Fruit fly (Drosophila melanogaster) whole organism, prepupa: ENCODE results near the gene Nt5a.

Source experiments
- Blimp-1 ChIP-seq: fragments of 200-800 bp; sonication (Bioruptor generic); optimal IDR thresholded peaks from 3 replicates; lab custom pipeline; 2017; ENCODE audit warnings: missing biosample characterization, missing genetic modification characterization, mild to moderate bottlenecking, moderate library complexity, missing genetic modification reagents
- CG10669 ChIP-seq: fragments of 200-800 bp; sonication (Bioruptor generic); optimal IDR thresholded peaks from 3 replicates; lab custom pipeline; 2018; ENCODE audit warnings: missing biosample characterization, mild to moderate bottlenecking, missing genetic modification characterization, moderate library complexity
- CG11294 ChIP-seq: fragments of 200-800 bp; sonication (Bioruptor generic); IDR thresholded peaks from 2 replicates; pipeline ENCODE4 v1.3.6; 2022; ENCODE audit warnings: missing biosample characterization, missing genetic modification characterization
- CG11762 ChIP-seq: fragments of 200-800 bp; sonication (Bioruptor generic); optimal IDR thresholded peaks from 3 replicates; lab custom pipeline; 2016; ENCODE audit warnings: missing biosample characterization, missing genetic modification characterization; ENCODE audit not compliant: insufficient read depth
- CG11902 ChIP-seq: fragments of 200-800 bp; sonication (Bioruptor generic); optimal IDR thresholded peaks from 3 replicates; lab custom pipeline; 2016; ENCODE audit warnings: missing biosample characterization, missing genetic modification characterization
- CG15336 ChIP-seq: fragments of 200-800 bp; sonication (Bioruptor generic); IDR thresholded peaks from 2 replicates; pipeline ENCODE4 v1.3.6; 2022; ENCODE audit warnings: missing biosample characterization, missing genetic modification characterization
- CG16779 ChIP-seq: fragments of 200-800 bp; sonication (Bioruptor generic); optimal IDR thresholded peaks from 3 replicates; lab custom pipeline; 2017; ENCODE audit warnings: missing biosample characterization, mild to moderate bottlenecking, missing genetic modification characterization
- CG3032 ChIP-seq: fragments of 200-800 bp; optimal IDR thresholded peaks from 2 replicates; lab custom pipeline; 2019; ENCODE audit warnings: missing biosample characterization, mild to moderate bottlenecking, missing genetic modification characterization, moderate library complexity
- CG31627 ChIP-seq: fragments of 200-800 bp; sonication (Bioruptor generic); optimal IDR thresholded peaks from 3 replicates; lab custom pipeline; 2016; ENCODE audit warnings: missing biosample characterization, missing genetic modification characterization
- CG34406 ChIP-seq: fragments of 200-800 bp; sonication (Bioruptor generic); optimal IDR thresholded peaks from 3 replicates; lab custom pipeline; 2016; ENCODE audit warnings: missing biosample characterization, missing genetic modification characterization
- CG3919 ChIP-seq: fragments of 200-800 bp; sonication (Bioruptor generic); optimal IDR thresholded peaks from 3 replicates; lab custom pipeline; 2016; ENCODE audit warnings: missing biosample characterization, missing genetic modification characterization
- CG6163 ChIP-seq: fragments of 200-800 bp; sonication (Bioruptor generic); IDR thresholded peaks from 3 replicates; pipeline ENCODE4 v1.3.6; 2022; ENCODE audit warnings: missing biosample characterization, missing genetic modification characterization
- CG6276 ChIP-seq: fragments of 200-800 bp; sonication (Bioruptor generic); optimal IDR thresholded peaks from 2 replicates; lab custom pipeline; 2017; ENCODE audit warnings: missing biosample characterization, mild to moderate bottlenecking, missing genetic modification characterization
- CG6792 ChIP-seq: fragments of 200-800 bp; sonication (Bioruptor generic); optimal IDR thresholded peaks from 3 replicates; lab custom pipeline; 2016; ENCODE audit warnings: missing biosample characterization, missing genetic modification characterization
- CG6854 ChIP-seq: fragments of 200-800 bp; sonication (Bioruptor generic); optimal IDR thresholded peaks from 2 replicates; lab custom pipeline; 2017; ENCODE audit warnings: missing biosample characterization, mild to moderate bottlenecking, missing genetic modification characterization
- CG7368 ChIP-seq: fragments of 200-800 bp; sonication (Bioruptor generic); optimal IDR thresholded peaks from 3 replicates; lab custom pipeline; 2016; ENCODE audit warnings: missing biosample characterization, missing genetic modification characterization
- CG8319 ChIP-seq: fragments of 200-800 bp; sonication (Bioruptor generic); optimal IDR thresholded peaks from 3 replicates; lab custom pipeline; 2016; ENCODE audit warnings: missing biosample characterization, missing genetic modification characterization
- CG8632 ChIP-seq: fragments of 200-800 bp; sonication (Bioruptor generic); optimal IDR thresholded peaks from 3 replicates; lab custom pipeline; 2016; ENCODE audit warnings: missing biosample characterization, missing genetic modification characterization
- CG9139 ChIP-seq: fragments of 200-800 bp; sonication (Bioruptor generic); optimal IDR thresholded peaks from 3 replicates; lab custom pipeline; 2017; ENCODE audit warnings: missing biosample characterization, mild to moderate bottlenecking, missing genetic modification characterization
- Eip75B ChIP-seq: fragments of 200-800 bp; sonication (Bioruptor generic); optimal IDR thresholded peaks from 3 replicates; lab custom pipeline; 2016; ENCODE audit warnings: missing biosample characterization, missing genetic modification characterization
- Eip93F ChIP-seq: fragments of 200-800 bp; sonication (Bioruptor generic); optimal IDR thresholded peaks from 2 replicates; lab custom pipeline; 2016; ENCODE audit warnings: missing biosample characterization, mild to moderate bottlenecking, missing genetic modification characterization
- Ets21C ChIP-seq: fragments of 200-800 bp; sonication (Bioruptor generic); optimal IDR thresholded peaks from 3 replicates; lab custom pipeline; 2016; ENCODE audit warnings: missing biosample characterization, missing genetic modification characterization
- Ets96B ChIP-seq: fragments of 200-800 bp; optimal IDR thresholded peaks from 2 replicates; lab custom pipeline; 2019; ENCODE audit warnings: missing biosample characterization, mild to moderate bottlenecking, missing genetic modification characterization, moderate library complexity
- Hr38 ChIP-seq: sonication (Bioruptor generic); optimal IDR thresholded peaks from 2 replicates; lab custom pipeline; 2016; ENCODE audit warnings: missing biosample characterization, missing genetic modification characterization
- Hr39 ChIP-seq: fragments of 200-800 bp; sonication (Bioruptor generic); optimal IDR thresholded peaks from 2 replicates; lab custom pipeline; 2016; ENCODE audit warnings: missing biosample characterization, missing genetic modification characterization
- Hr4 ChIP-seq: fragments of 200-800 bp; sonication (Bioruptor generic); optimal IDR thresholded peaks from 3 replicates; lab custom pipeline; 2016; ENCODE audit warnings: missing biosample characterization, missing genetic modification characterization
- Met ChIP-seq: fragments of 200-800 bp; sonication (Bioruptor generic); optimal IDR thresholded peaks from 3 replicates; lab custom pipeline; 2016; ENCODE audit warnings: missing biosample characterization, missing genetic modification characterization
- Smox ChIP-seq: fragments of 200-800 bp; sonication (Bioruptor generic); optimal IDR thresholded peaks from 3 replicates; lab custom pipeline; 2016; ENCODE audit warnings: missing biosample characterization, missing genetic modification characterization
- Sox102F ChIP-seq: fragments of 200-800 bp; sonication (Bioruptor generic); optimal IDR thresholded peaks from 2 replicates; lab custom pipeline; 2016; ENCODE audit warnings: missing biosample characterization, mild to moderate bottlenecking, missing genetic modification characterization
- Sox14 ChIP-seq: fragments of 200-800 bp; sonication (Bioruptor generic); optimal IDR thresholded peaks from 3 replicates; lab custom pipeline; 2016; ENCODE audit warnings: missing biosample characterization, missing genetic modification characterization
- Sox15 ChIP-seq: fragments of 200-800 bp; sonication (Bioruptor generic); optimal IDR thresholded peaks from 3 replicates; lab custom pipeline; 2016; ENCODE audit warnings: missing biosample characterization, missing genetic modification characterization
- acj6 ChIP-seq: fragments of 200-800 bp; sonication (Bioruptor generic); optimal IDR thresholded peaks from 3 replicates; lab custom pipeline; 2016; ENCODE audit warnings: missing biosample characterization, missing genetic modification characterization
- cyc ChIP-seq: fragments of 200-800 bp; sonication (Bioruptor generic); optimal IDR thresholded peaks from 3 replicates; lab custom pipeline; 2016; ENCODE audit warnings: missing biosample characterization, missing genetic modification characterization
- dac ChIP-seq: fragments of 200-800 bp; sonication (Bioruptor generic); optimal IDR thresholded peaks from 2 replicates; lab custom pipeline; 2017; ENCODE audit warnings: missing biosample characterization, mild to moderate bottlenecking, missing genetic modification characterization
- eg ChIP-seq: fragments of 200-800 bp; sonication (Bioruptor generic); IDR thresholded peaks from 3 replicates; pipeline ENCODE4 v1.3.6; 2022; ENCODE audit warnings: missing biosample characterization, missing genetic modification characterization
- esn ChIP-seq: fragments of 200-800 bp; sonication (Bioruptor generic); optimal IDR thresholded peaks from 2 replicates; lab custom pipeline; 2016; ENCODE audit warnings: missing biosample characterization, mild to moderate bottlenecking, missing genetic modification characterization, moderate library complexity
- fd59A ChIP-seq: fragments of 200-800 bp; sonication (Bioruptor generic); optimal IDR thresholded peaks from 2 replicates; lab custom pipeline; 2017; ENCODE audit warnings: missing biosample characterization, mild to moderate bottlenecking, missing genetic modification characterization, missing genetic modification reagents
- fkh ChIP-seq: fragments of 200-800 bp; sonication (Bioruptor generic); optimal IDR thresholded peaks from 3 replicates; lab custom pipeline; 2017; ENCODE audit warnings: missing biosample characterization, mild to moderate bottlenecking, missing genetic modification characterization, moderate library complexity
- lz ChIP-seq: fragments of 200-800 bp; sonication (Bioruptor generic); optimal IDR thresholded peaks from 3 replicates; lab custom pipeline; 2016; ENCODE audit warnings: missing biosample characterization, missing genetic modification characterization
- net ChIP-seq: fragments of 200-800 bp; sonication (Bioruptor generic); optimal IDR thresholded peaks from 3 replicates; lab custom pipeline; 2016; ENCODE audit warnings: missing biosample characterization, missing genetic modification characterization
- pdm3 ChIP-seq: fragments of 200-800 bp; sonication (Bioruptor generic); optimal IDR thresholded peaks from 3 replicates; lab custom pipeline; 2016; ENCODE audit warnings: missing biosample characterization, missing genetic modification characterization
- salr ChIP-seq, 2 experiments: fragments of 200-800 bp; sonication (Bioruptor generic); optimal IDR thresholded peaks; 3 replicates each; lab custom pipeline; 2016 to 2018; ENCODE audit warnings: missing biosample characterization in 2 of 2, missing genetic modification characterization in 2 of 2, mild to moderate bottlenecking in 1 of 2
- ss ChIP-seq, 2 experiments: fragments of 200-800 bp; sonication (Bioruptor generic); optimal IDR thresholded peaks; 2 replicates in 1 of 2; 3 replicates in 1 of 2; lab custom pipeline; 2017 to 2018; ENCODE audit warnings: mild to moderate bottlenecking in 2 of 2, missing biosample characterization in 2 of 2, missing genetic modification characterization in 2 of 2, moderate library complexity in 1 of 2
- svp ChIP-seq: fragments of 200-800 bp; sonication (Bioruptor generic); peaks from one replicate; lab custom pipeline; 2016; ENCODE audit warnings: missing biosample characterization, missing genetic modification characterization
- topi ChIP-seq: fragments of 200-800 bp; sonication (Bioruptor generic); optimal IDR thresholded peaks from 3 replicates; lab custom pipeline; 2016; ENCODE audit warnings: missing biosample characterization, missing genetic modification characterization

The Nt5a gene

DNA sequence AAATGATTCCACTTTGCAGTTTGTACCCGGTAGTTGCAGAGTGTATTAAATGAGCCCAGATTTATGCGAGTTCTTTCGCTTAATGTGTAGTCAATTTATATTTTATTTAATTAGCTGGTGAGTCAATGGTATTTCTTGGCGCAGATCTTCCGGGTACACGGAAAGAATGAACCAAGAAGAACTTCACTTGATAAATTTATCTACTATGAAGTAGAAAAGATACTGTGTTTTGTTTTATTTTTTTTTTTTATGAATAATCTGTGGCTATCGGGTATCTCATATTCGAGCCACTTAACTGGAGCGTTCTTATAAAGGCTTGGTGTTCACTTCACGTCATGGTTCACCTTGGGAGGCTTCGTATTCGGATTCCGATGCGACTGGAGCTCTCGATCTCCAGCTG, 42.2 kb downstream of the Nt5a start (continued):
- peak; percentile 36 for TF ChIP-seq pdm3 (GFP tag; lab: Kevin White, UChicago)
- TF ChIP-seq CG16779 (tag; lab: Kevin White, UChicago), result no peak
- TF ChIP-seq Smox (GFP tag; lab: Kevin White, UChicago), result peak; percentile 57
- TF ChIP-seq CG6792 (GFP tag; lab: Kevin White, UChicago), result peak; percentile 17
- peak; percentile 72 for TF ChIP-seq topi (GFP tag; lab: Kevin White, UChicago)
- TF ChIP-seq net (GFP tag; lab: Kevin White, UChicago), result no peak
- TF ChIP-seq CG11762, result no peak
- TF ChIP-seq CG9139 (GFP tag; lab: Kevin White, UChicago), result no peak
- TF ChIP-seq CG10669, result no peak
- no peak for TF ChIP-seq CG3032 (tag; lab: Kevin White, UChicago)
- TF ChIP-seq Blimp-1, result no peak
- no peak for TF ChIP-seq fd59A (GFP tag; lab: Kevin White, UChicago)
- peak; percentile 15 for TF ChIP-seq Ets21C (GFP tag; lab: Kevin White, UChicago)
- TF ChIP-seq CG34406 (GFP tag; lab: Kevin White, UChicago), result no peak
- TF ChIP-seq Hr39 (GFP tag; lab: Kevin White, UChicago), result peak; percentile 45
- no peak for TF ChIP-seq CG11294 (GFP tag; lab: Robert Waterston, UW)
- TF ChIP-seq cyc (GFP tag; lab: Kevin White, UChicago), result peak; percentile 27
- TF ChIP-seq CG3919 (GFP tag; lab: Kevin White, UChicago), result peak; percentile 37
- TF ChIP-seq Sox102F (GFP tag; lab: Kevin White, UChicago), result peak; percentile 40
- TF ChIP-seq acj6 (GFP tag; lab: Kevin White, UChicago), result peak; percentile 29
- no peak for TF ChIP-seq Ets96B (tag; lab: Kevin White, UChicago)
- TF ChIP-seq CG6854 (GFP tag; lab: Kevin White, UChicago), result no peak
- no peak for TF ChIP-seq Hr4 (GFP tag; lab: Kevin White, UChicago)
- TF ChIP-seq CG31627, result peak; percentile 40
- TF ChIP-seq CG7368 (GFP tag; lab: Kevin White, UChicago), result no peak
- peak in 1 of 2 experiments; percentile 5 for TF ChIP-seq salr (GFP tag; optimal IDR thresholded peaks at IDR 0.05; lab: Kevin White, UChicago)
- no peak for TF ChIP-seq dac
- TF ChIP-seq eg, result no peak
- TF ChIP-seq CG11902 (GFP tag; lab: Kevin White, UChicago), result no peak
- peak; percentile 53 for TF ChIP-seq Met
- no peak for TF ChIP-seq CG15336 (GFP tag; lab: Robert Waterston, UW)
- TF ChIP-seq lz (GFP tag; lab: Kevin White, UChicago), result peak; percentile 52
- no peak for TF ChIP-seq CG8319
- TF ChIP-seq Sox15 (GFP tag; lab: Kevin White, UChicago), result peak; percentile 1
- TF ChIP-seq Hr38 (GFP tag; lab: Kevin White, UChicago), result no peak
- peak; percentile 62 for TF ChIP-seq esn
- no peak for TF ChIP-seq Eip93F
- TF ChIP-seq, all 60 proteins: peak for 26

DNA sequence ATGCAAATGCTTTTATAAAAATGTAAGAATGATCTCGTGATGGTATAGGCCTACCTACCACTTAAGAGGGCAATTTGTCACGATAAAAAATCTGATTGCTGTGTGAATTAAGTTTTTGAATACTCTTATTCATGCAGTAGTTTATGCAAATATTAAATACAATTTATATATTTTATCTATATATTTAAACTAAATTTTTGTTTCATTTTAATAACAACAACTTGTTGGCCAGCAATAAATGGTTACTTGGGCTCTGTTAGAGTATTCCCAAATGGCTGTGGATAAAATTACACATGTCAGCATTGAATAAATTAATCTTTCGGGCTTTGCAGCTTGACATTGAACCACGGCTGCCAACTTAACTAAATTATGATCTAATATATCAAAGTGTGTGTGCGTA, 48.7 kb downstream of the Nt5a start:
- no peak for TF ChIP-seq CG8632 (GFP tag; lab: Kevin White, UChicago)
- TF ChIP-seq Hr38 (GFP tag; lab: Kevin White, UChicago), result no peak
- no peak for TF ChIP-seq CG6276 (GFP tag; lab: Kevin White, UChicago)
- TF ChIP-seq CG15336 (GFP tag; lab: Robert Waterston, UW), result no peak
- TF ChIP-seq CG11902 (GFP tag; lab: Kevin White, UChicago), result no peak
- no peak for TF ChIP-seq Sox14
- no peak for TF ChIP-seq Eip75B (GFP tag; lab: Kevin White, UChicago)
- TF ChIP-seq svp (GFP tag; lab: Kevin White, UChicago), result no peak
- no peak for TF ChIP-seq ss (GFP tag; optimal IDR thresholded peaks at IDR 0.05; lab: Kevin White, UChicago)
- TF ChIP-seq esn, result no peak
- TF ChIP-seq CG11762, result no peak
- TF ChIP-seq fkh (GFP tag; lab: Kevin White, UChicago), result no peak
- TF ChIP-seq Smox (GFP tag; lab: Kevin White, UChicago), result no peak
- TF ChIP-seq CG16779 (tag; lab: Kevin White, UChicago), result no peak
- no peak for TF ChIP-seq CG9139 (GFP tag; lab: Kevin White, UChicago)
- no peak for TF ChIP-seq CG6163
- no peak for TF ChIP-seq acj6 (GFP tag; lab: Kevin White, UChicago)
